Fruit fly (Drosophila melanogaster) whole organism, embryonic: ENCODE data around the gene Pebp1.

Experiments
- CG10147 ChIP-seq: fragments of 200-800 bp; sonication (Bioruptor generic); optimal IDR thresholded peaks from 2 replicates; lab custom pipeline; 2019; ENCODE audit warnings: missing biosample characterization, mild to moderate bottlenecking, missing genetic modification characterization, moderate library complexity
- CG10274 ChIP-seq: fragments of 200-800 bp; sonication (Bioruptor generic); optimal IDR thresholded peaks from 3 replicates; lab custom pipeline; 2017; ENCODE audit warnings: missing biosample characterization, mild to moderate bottlenecking, missing genetic modification characterization
- CG10654 ChIP-seq: fragments of 200-800 bp; sonication (Bioruptor generic); optimal IDR thresholded peaks from 2 replicates; lab custom pipeline; 2016; ENCODE audit warnings: missing biosample characterization, missing genetic modification characterization
- CG11093 ChIP-seq: fragments of 200-800 bp; sonication (Bioruptor generic); IDR thresholded peaks from 3 replicates; pipeline ENCODE4 v1.3.6; 2022; ENCODE audit warnings: missing biosample characterization, missing genetic modification characterization
- CG12104 ChIP-seq: fragments of 200-800 bp; sonication (Bioruptor generic); optimal IDR thresholded peaks from 3 replicates; lab custom pipeline; 2016; ENCODE audit warnings: missing biosample characterization, missing genetic modification characterization
- CG15269 ChIP-seq: fragments of 200-800 bp; sonication (Bioruptor generic); optimal IDR thresholded peaks from 2 replicates; lab custom pipeline; 2018; ENCODE audit warnings: missing biosample characterization, mild to moderate bottlenecking, missing genetic modification characterization, moderate library complexity
- CG18262 ChIP-seq: fragments of 200-800 bp; optimal IDR thresholded peaks from 3 replicates; lab custom pipeline; 2019; ENCODE audit warnings: missing biosample characterization, mild to moderate bottlenecking, missing genetic modification characterization, moderate library complexity
- CG2120 ChIP-seq: fragments of 200-800 bp; sonication (Bioruptor generic); optimal IDR thresholded peaks from 3 replicates; lab custom pipeline; 2016; ENCODE audit warnings: missing biosample characterization, missing genetic modification characterization
- CG33213 ChIP-seq: fragments of 200-800 bp; sonication (Bioruptor generic); optimal IDR thresholded peaks from 3 replicates; lab custom pipeline; 2016; ENCODE audit warnings: missing biosample characterization, missing genetic modification characterization
- CG3995 ChIP-seq: fragments of 200-800 bp; sonication (Bioruptor generic); optimal IDR thresholded peaks from 3 replicates; lab custom pipeline; 2016; ENCODE audit warnings: missing biosample characterization, missing genetic modification characterization
- CG4404 ChIP-seq: fragments of 200-800 bp; sonication (Bioruptor generic); IDR thresholded peaks from 2 replicates; pipeline ENCODE4 v1.3.6; 2022; ENCODE audit warnings: missing biosample characterization, missing genetic modification characterization
- CG6175 ChIP-seq: fragments of 200-800 bp; sonication (Bioruptor generic); IDR thresholded peaks from 3 replicates; pipeline ENCODE4 v1.3.6; 2022; ENCODE audit warnings: missing biosample characterization, missing genetic modification characterization
- CG8281 ChIP-seq: fragments of 200-800 bp; sonication (Bioruptor generic); optimal IDR thresholded peaks from 2 replicates; lab custom pipeline; 2018; ENCODE audit warnings: missing biosample characterization, mild to moderate bottlenecking, missing genetic modification characterization, moderate library complexity
- CG9876 ChIP-seq: fragments of 200-800 bp; sonication (Bioruptor generic); optimal IDR thresholded peaks from 2 replicates; lab custom pipeline; 2016; ENCODE audit warnings: missing biosample characterization, missing genetic modification characterization
- CoRest ChIP-seq: fragments of 200-800 bp; sonication (Bioruptor generic); optimal IDR thresholded peaks from 3 replicates; lab custom pipeline; 2018; ENCODE audit warnings: missing biosample characterization, mild to moderate bottlenecking, missing genetic modification characterization, moderate library complexity
- CrebB ChIP-seq: fragments of 200-800 bp; sonication (Bioruptor generic); optimal IDR thresholded peaks from 3 replicates; lab custom pipeline; 2018; ENCODE audit warnings: missing biosample characterization, mild to moderate bottlenecking, missing genetic modification characterization
- Dek ChIP-seq: fragments of 200-800 bp; sonication (Bioruptor generic); optimal IDR thresholded peaks from 3 replicates; lab custom pipeline; 2019; ENCODE audit warnings: missing biosample characterization, mild to moderate bottlenecking, missing genetic modification characterization, moderate library complexity
- Dp ChIP-seq: fragments of 200-800 bp; sonication (Bioruptor generic); optimal IDR thresholded peaks from 2 replicates; lab custom pipeline; 2018; ENCODE audit warnings: missing biosample characterization, mild to moderate bottlenecking, missing genetic modification characterization, moderate library complexity
- E2f1 ChIP-seq: fragments of 200-800 bp; sonication (Bioruptor generic); IDR thresholded peaks from 2 replicates; pipeline ENCODE4 v1.3.6; 2022; ENCODE audit warnings: missing biosample characterization, missing genetic modification characterization
- NFAT ChIP-seq: fragments of 200-800 bp; sonication (Bioruptor generic); IDR thresholded peaks from 2 replicates; pipeline ENCODE4 v1.3.6; 2022; ENCODE audit warnings: missing biosample characterization, missing genetic modification characterization
- Ssrp ChIP-seq: fragments of 200-800 bp; sonication (Bioruptor generic); optimal IDR thresholded peaks from 2 replicates; lab custom pipeline; 2018; ENCODE audit warnings: missing biosample characterization, mild to moderate bottlenecking, missing genetic modification characterization, moderate library complexity
- bowl ChIP-seq: fragments of 200-800 bp; sonication (Bioruptor generic); IDR thresholded peaks from 2 replicates; pipeline ENCODE4 v1.3.6; 2022; ENCODE audit warnings: missing biosample characterization, missing genetic modification characterization
- caup ChIP-seq: fragments of 200-800 bp; sonication (Bioruptor generic); optimal IDR thresholded peaks from 3 replicates; lab custom pipeline; 2017; ENCODE audit warnings: missing biosample characterization, mild to moderate bottlenecking, missing genetic modification characterization, moderate library complexity; ENCODE audit not compliant: severe bottlenecking
- chm ChIP-seq: fragments of 200-800 bp; sonication (Bioruptor generic); IDR thresholded peaks from 2 replicates; pipeline ENCODE4 v1.3.6; 2022; ENCODE audit warnings: missing biosample characterization, missing genetic modification characterization
- danr ChIP-seq: fragments of 200-800 bp; sonication (Bioruptor generic); IDR thresholded peaks from 2 replicates; pipeline ENCODE4 v1.3.6; 2022; ENCODE audit warnings: missing biosample characterization, missing genetic modification characterization
- dysf ChIP-seq: fragments of 200-800 bp; sonication (Bioruptor generic); IDR thresholded peaks from 3 replicates; pipeline ENCODE4 v1.3.6; 2022; ENCODE audit warnings: missing biosample characterization, missing genetic modification characterization
- ewg ChIP-seq: fragments of 200-800 bp; sonication (Bioruptor generic); optimal IDR thresholded peaks from 3 replicates; lab custom pipeline; 2017; ENCODE audit warnings: mild to moderate bottlenecking, missing biosample characterization, missing genetic modification reagents, missing genetic modification characterization
- exex ChIP-seq: fragments of 200-800 bp; sonication (Bioruptor generic); optimal IDR thresholded peaks from 4 replicates; lab custom pipeline; 2018; ENCODE audit warnings: missing biosample characterization, mild to moderate bottlenecking, missing genetic modification characterization, moderate library complexity
- eyg ChIP-seq: fragments of 200-800 bp; sonication (Bioruptor generic); optimal IDR thresholded peaks from 3 replicates; lab custom pipeline; 2016; ENCODE audit warnings: missing biosample characterization, missing genetic modification characterization
- gem ChIP-seq: fragments of 200-800 bp; sonication (Bioruptor generic); optimal IDR thresholded peaks from 2 replicates; lab custom pipeline; 2019; ENCODE audit warnings: missing biosample characterization, mild to moderate bottlenecking, missing genetic modification characterization, moderate library complexity
- grn ChIP-seq: fragments of 200-800 bp; sonication (Bioruptor generic); optimal IDR thresholded peaks from 3 replicates; lab custom pipeline; 2017; ENCODE audit warnings: missing biosample characterization, missing genetic modification characterization
- gro ChIP-seq: fragments of 200-800 bp; sonication (Bioruptor generic); optimal IDR thresholded peaks from 2 replicates; lab custom pipeline; 2016; ENCODE audit warnings: missing biosample characterization, missing genetic modification characterization
- jumu ChIP-seq: fragments of 200-800 bp; sonication (Bioruptor generic); optimal IDR thresholded peaks from 3 replicates; lab custom pipeline; 2016; ENCODE audit warnings: missing biosample characterization, missing genetic modification characterization
- klu ChIP-seq: fragments of 200-800 bp; sonication (Bioruptor generic); IDR thresholded peaks from 2 replicates; pipeline ENCODE4 v1.3.6; 2022; ENCODE audit warnings: missing biosample characterization, missing genetic modification characterization
- lmd ChIP-seq: fragments of 200-800 bp; sonication (Bioruptor generic); IDR thresholded peaks from 2 replicates; pipeline ENCODE4 v1.3.6; 2022; ENCODE audit warnings: missing biosample characterization, missing genetic modification characterization
- nmo ChIP-seq: fragments of 200-800 bp; sonication (Bioruptor generic); optimal IDR thresholded peaks from 2 replicates; lab custom pipeline; 2018; ENCODE audit warnings: missing biosample characterization, mild to moderate bottlenecking, missing genetic modification characterization, moderate library complexity
- oc ChIP-seq: fragments of 200-800 bp; sonication (Bioruptor generic); optimal IDR thresholded peaks from 2 replicates; lab custom pipeline; 2018; ENCODE audit warnings: missing biosample characterization, mild to moderate bottlenecking, missing genetic modification characterization, moderate library complexity
- onecut ChIP-seq: fragments of 200-800 bp; sonication (Bioruptor generic); IDR thresholded peaks from 2 replicates; pipeline ENCODE4 v1.3.6; 2022; ENCODE audit warnings: missing biosample characterization, missing genetic modification characterization
- pho ChIP-seq: fragments of 200-800 bp; sonication (Bioruptor generic); optimal IDR thresholded peaks from 2 replicates; lab custom pipeline; 2016; ENCODE audit warnings: missing biosample characterization, missing genetic modification characterization
- pzg ChIP-seq: fragments of 200-800 bp; sonication (Bioruptor generic); optimal IDR thresholded peaks from 3 replicates; lab custom pipeline; 2018; ENCODE audit warnings: missing biosample characterization, mild to moderate bottlenecking, missing genetic modification characterization, moderate library complexity
- repo ChIP-seq: fragments of 200-800 bp; sonication (Bioruptor generic); optimal IDR thresholded peaks from 2 replicates; lab custom pipeline; 2016; ENCODE audit warnings: missing biosample characterization, missing genetic modification characterization
- row ChIP-seq: fragments of 200-800 bp; sonication (Bioruptor generic); IDR thresholded peaks from 3 replicates; pipeline ENCODE4 v1.3.6; 2022; ENCODE audit warnings: missing biosample characterization, missing genetic modification characterization
- sd ChIP-seq: fragments of 200-800 bp; sonication (Bioruptor generic); optimal IDR thresholded peaks from 3 replicates; lab custom pipeline; 2018; ENCODE audit warnings: missing biosample characterization, mild to moderate bottlenecking, missing genetic modification characterization, moderate library complexity
- sens ChIP-seq: fragments of 200-800 bp; sonication (Bioruptor generic); peaks from one replicate; lab custom pipeline; 2016; ENCODE audit warnings: missing biosample characterization, missing genetic modification characterization
- shn ChIP-seq: fragments of 200-800 bp; sonication (Bioruptor generic); optimal IDR thresholded peaks from 3 replicates; lab custom pipeline; 2016; ENCODE audit warnings: missing biosample characterization, missing genetic modification characterization
- slbo ChIP-seq: fragments of 200-800 bp; sonication (Bioruptor generic); IDR thresholded peaks from 2 replicates; pipeline ENCODE4 v1.3.6; 2022; ENCODE audit warnings: missing biosample characterization, missing genetic modification characterization
- slou ChIP-seq: fragments of 200-800 bp; sonication (Bioruptor generic); optimal IDR thresholded peaks from 3 replicates; lab custom pipeline; 2016; ENCODE audit warnings: missing biosample characterization, missing genetic modification characterization
- so ChIP-seq: fragments of 200-800 bp; sonication (Bioruptor generic); IDR thresholded peaks from 3 replicates; pipeline ENCODE4 v1.3.6; 2022; ENCODE audit warnings: missing biosample characterization, missing genetic modification characterization
- stc ChIP-seq: fragments of 200-800 bp; sonication (Bioruptor generic); IDR thresholded peaks from 2 replicates; pipeline ENCODE4 v1.3.6; 2022; ENCODE audit warnings: missing biosample characterization, missing genetic modification characterization
- tup ChIP-seq: fragments of 200-800 bp; sonication (Bioruptor generic); optimal IDR thresholded peaks from 2 replicates; lab custom pipeline; 2016; ENCODE audit warnings: missing biosample characterization, mild to moderate bottlenecking, missing genetic modification characterization, moderate library complexity
- zen2 ChIP-seq: fragments of 200-800 bp; sonication (Bioruptor generic); IDR thresholded peaks from 3 replicates; pipeline ENCODE4 v1.3.6; 2022; ENCODE audit warnings: missing biosample characterization, missing genetic modification characterization; ENCODE audit not compliant: partially characterized antibody
- zfh2 ChIP-seq: fragments of 200-800 bp; sonication (Bioruptor generic); optimal IDR thresholded peaks from 2 replicates; lab custom pipeline; 2016; ENCODE audit warnings: missing biosample characterization, missing genetic modification characterization

Gene Pebp1

dm6 chr3R:22464611-22465113 is 1.2 kb upstream of the Pebp1 start, which contains the start of gene CG7054 (continued):
- TF ChIP-seq oc (tag; lab: Kevin White, UChicago) (peak; percentile 9), onecut (GFP tag; lab: Robert Waterston, UW) (no peak), CG6175 (GFP tag; lab: Robert Waterston, UW) (no peak), CG10654 (GFP tag; lab: Kevin White, UChicago) (no peak), zfh2 (GFP tag; lab: Kevin White, UChicago) (no peak), CG2120 (GFP tag; lab: Kevin White, UChicago) (peak; percentile 48), pzg (peak; percentile 16), gro (GFP tag; lab: Kevin White, UChicago) (peak; percentile 34), grn (GFP tag; lab: Kevin White, UChicago) (peak; percentile 84), CG10274 (GFP tag; lab: Kevin White, UChicago) (peak; percentile 84), so (GFP tag; lab: Robert Waterston, UW) (no peak), nmo (GFP tag; lab: Kevin White, UChicago) (peak; percentile 24), CG18262 (tag; lab: Kevin White, UChicago) (no peak), exex (peak; percentile 84), bowl (GFP tag; lab: Robert Waterston, UW) (no peak), CG8281 (tag; lab: Kevin White, UChicago) (no peak), sd (no peak), slbo (peak; percentile 37; the same call in 1 of the 2 replicates), CG33213 (GFP tag; lab: Kevin White, UChicago) (no peak), NFAT (GFP tag; lab: Robert Waterston, UW) (no peak), slou (GFP tag; lab: Kevin White, UChicago) (no peak), eyg (GFP tag; lab: Kevin White, UChicago) (no peak), Dek (tag; lab: Kevin White, UChicago) (no peak), CG10147 (GFP tag; lab: Kevin White, UChicago) (peak; percentile 14), tup (no peak), klu (GFP tag; lab: Robert Waterston, UW) (no peak), lmd (GFP tag; lab: Robert Waterston, UW) (no peak), CrebB (peak; percentile 37), chm (peak; percentile 22; the same call in 1 of the 2 replicates), CG15269 (tag; lab: Kevin White, UChicago) (peak; percentile 63), pho (GFP tag; lab: Kevin White, UChicago) (no peak), row (GFP tag; lab: Robert Waterston, UW) (peak; percentile 47; the same call in 2 of the 3 replicates), CG3995 (GFP tag; lab: Kevin White, UChicago) (peak; percentile 1), CG12104 (no peak), dysf (GFP tag; lab: Robert Waterston, UW) (no peak), CoRest (tag; lab: Kevin White, UChicago) (peak; percentile 35), CG4404 (GFP tag; lab: Robert Waterston, UW) (no peak), shn (GFP tag; lab: Kevin White, UChicago) (peak; percentile 32), stc (GFP tag; lab: Robert Waterston, UW) (no peak), CG11093 (GFP tag; lab: Robert Waterston, UW) (no peak), Dp (GFP tag; lab: Kevin White, UChicago) (peak; percentile 15), CG9876 (GFP tag; lab: Kevin White, UChicago) (no peak), danr (GFP tag; lab: Robert Waterston, UW) (no peak), gem (tag; lab: Kevin White, UChicago) (no peak), repo (GFP tag; lab: Kevin White, UChicago) (no peak), caup (GFP tag; lab: Kevin White, UChicago) (peak; percentile 63), Ssrp (no peak), E2f1 (GFP tag; lab: Robert Waterston, UW) (no peak), jumu (GFP tag; lab: Kevin White, UChicago) (no peak), sens (GFP tag; lab: Kevin White, UChicago) (peak; percentile 13), ewg (no peak), zen2 (no peak)
